Fruit fly (Drosophila melanogaster): ENCODE measurements around the gene pon.

pon gene

dm6 chrX:4679813-4680381 lies 43.8 kb downstream of the pon start:
- TF ChIP-seq CG14655 (GFP tag; optimal IDR thresholded peaks at IDR 0.05), result peak; percentile 59
- peak; percentile 55 for TF ChIP-seq CG8301 (tag; optimal IDR thresholded peaks at IDR 0.05)
- TF ChIP-seq EcR (GFP tag; optimal IDR thresholded peaks at IDR 0.05), result no peak
- TF ChIP-seq Ets98B (GFP tag; IDR thresholded peaks at IDR 0.05), result peak; percentile 36
- no peak for TF ChIP-seq CG12605 (GFP tag; IDR thresholded peaks at IDR 0.05)
- TF ChIP-seq CG4496 (GFP tag; IDR thresholded peaks at IDR 0.05), result peak; percentile 75
- TF ChIP-seq CG9948 (tag; optimal IDR thresholded peaks at IDR 0.05), result peak; percentile 45
- no peak for TF ChIP-seq CG10348 (GFP tag; IDR thresholded peaks at IDR 0.05)
- TF ChIP-seq CG15710 (tag; optimal IDR thresholded peaks at IDR 0.05), result peak; percentile 44
- peak; percentile 51 for TF ChIP-seq Pif1B (GFP tag; optimal IDR thresholded peaks at IDR 0.05)
- TF ChIP-seq D1 (tag; optimal IDR thresholded peaks at IDR 0.05), result no peak
- no peak for TF ChIP-seq CG13204 (GFP tag; optimal IDR thresholded peaks at IDR 0.05)
- TF ChIP-seq fd96Ca (GFP tag; IDR thresholded peaks at IDR 0.05), result no peak
- peak; percentile 60 for TF ChIP-seq CG8159 (tag; optimal IDR thresholded peaks at IDR 0.05)
- TF ChIP-seq Pif1A (GFP tag; optimal IDR thresholded peaks at IDR 0.05), result peak; percentile 64
- TF ChIP-seq CG32121 (GFP tag; IDR thresholded peaks at IDR 0.05), result peak; percentile 60
- TF ChIP-seq CG17806 (tag; optimal IDR thresholded peaks at IDR 0.05), result peak; percentile 56
- no peak for TF ChIP-seq gl (tag; optimal IDR thresholded peaks at IDR 0.05)
- no peak for TF ChIP-seq Snoo (tag; optimal IDR thresholded peaks at IDR 0.05)
- no peak for TF ChIP-seq rn (GFP tag; IDR thresholded peaks at IDR 0.05)
- TF ChIP-seq CG34367 (tag; optimal IDR thresholded peaks at IDR 0.05), result peak; percentile 51

dm6 chrX:4684444-4684924 lies 48.4 kb downstream of the pon start:
- peak; percentile 87 for TF ChIP-seq CG32121 (GFP tag; IDR thresholded peaks at IDR 0.05)
- TF ChIP-seq CG8159 (tag; optimal IDR thresholded peaks at IDR 0.05), result peak; percentile 69
- TF ChIP-seq CG10348 (GFP tag; IDR thresholded peaks at IDR 0.05), result no peak
- TF ChIP-seq EcR (GFP tag; optimal IDR thresholded peaks at IDR 0.05), result peak; percentile 54
- TF ChIP-seq Ets98B (GFP tag; IDR thresholded peaks at IDR 0.05), result peak; percentile 91
- TF ChIP-seq CG34367 (tag; optimal IDR thresholded peaks at IDR 0.05), result peak; percentile 34
- TF ChIP-seq rn (GFP tag; IDR thresholded peaks at IDR 0.05), result peak; percentile 62
- peak; percentile 63 for TF ChIP-seq CG15710 (tag; optimal IDR thresholded peaks at IDR 0.05)
- TF ChIP-seq Pif1B (GFP tag; optimal IDR thresholded peaks at IDR 0.05), result peak; percentile 33
- peak; percentile 81 for TF ChIP-seq Snoo (tag; optimal IDR thresholded peaks at IDR 0.05)
- peak; percentile 62 for TF ChIP-seq Pif1A (GFP tag; optimal IDR thresholded peaks at IDR 0.05)
- TF ChIP-seq D1 (tag; optimal IDR thresholded peaks at IDR 0.05), result no peak
- peak; percentile 36 for TF ChIP-seq gl (tag; optimal IDR thresholded peaks at IDR 0.05)
- peak; percentile 67 for TF ChIP-seq CG14655 (GFP tag; optimal IDR thresholded peaks at IDR 0.05)
- peak; percentile 24 for TF ChIP-seq CG9948 (tag; optimal IDR thresholded peaks at IDR 0.05)
- peak; percentile 94 for TF ChIP-seq fd96Ca (GFP tag; IDR thresholded peaks at IDR 0.05)
- peak; percentile 55 for TF ChIP-seq CG8301 (tag; optimal IDR thresholded peaks at IDR 0.05)
- peak; percentile 52 for TF ChIP-seq CG17806 (tag; optimal IDR thresholded peaks at IDR 0.05)
- peak; percentile 67; the same call in 1 of the 2 replicates for TF ChIP-seq CG12605 (GFP tag; IDR thresholded peaks at IDR 0.05)
- TF ChIP-seq CG4496 (GFP tag; IDR thresholded peaks at IDR 0.05), result peak; percentile 94
- TF ChIP-seq CG13204 (GFP tag; optimal IDR thresholded peaks at IDR 0.05), result no peak

- TF ChIP-seq CG34367 (tag; optimal IDR thresholded peaks at IDR 0.05), result peak; percentile 80
- peak; percentile 91 for TF ChIP-seq CG12605 (GFP tag; IDR thresholded peaks at IDR 0.05)
- TF ChIP-seq gl (tag; optimal IDR thresholded peaks at IDR 0.05), result peak; percentile 77
- TF ChIP-seq CG9948 (tag; optimal IDR thresholded peaks at IDR 0.05), result peak; percentile 64
- peak; percentile 70 for TF ChIP-seq rn (GFP tag; IDR thresholded peaks at IDR 0.05)
- TF ChIP-seq EcR (GFP tag; optimal IDR thresholded peaks at IDR 0.05), result no peak
- peak; percentile 81 for TF ChIP-seq Pif1B (GFP tag; optimal IDR thresholded peaks at IDR 0.05)
- peak; percentile 73 for TF ChIP-seq Pif1A (GFP tag; optimal IDR thresholded peaks at IDR 0.05)
- peak; percentile 91 for TF ChIP-seq CG4496 (GFP tag; IDR thresholded peaks at IDR 0.05)
- peak; percentile 69 for TF ChIP-seq Snoo (tag; optimal IDR thresholded peaks at IDR 0.05)
- TF ChIP-seq fd96Ca (GFP tag; IDR thresholded peaks at IDR 0.05), result peak; percentile 69; the same call in 2 of the 3 replicates
- peak; percentile 72 for TF ChIP-seq Ets98B (GFP tag; IDR thresholded peaks at IDR 0.05)
- peak; percentile 81 for TF ChIP-seq CG32121 (GFP tag; IDR thresholded peaks at IDR 0.05)
- no peak for TF ChIP-seq CG10348 (GFP tag; IDR thresholded peaks at IDR 0.05)
- TF ChIP-seq CG15710 (tag; optimal IDR thresholded peaks at IDR 0.05), result peak; percentile 70
- TF ChIP-seq CG14655 (GFP tag; optimal IDR thresholded peaks at IDR 0.05), result peak; percentile 88
- TF ChIP-seq CG8301 (tag; optimal IDR thresholded peaks at IDR 0.05), result peak; percentile 72
- no peak for TF ChIP-seq D1 (tag; optimal IDR thresholded peaks at IDR 0.05)
- peak; percentile 78 for TF ChIP-seq CG13204 (GFP tag; optimal IDR thresholded peaks at IDR 0.05)
- TF ChIP-seq CG17806 (tag; optimal IDR thresholded peaks at IDR 0.05), result peak; percentile 40
- TF ChIP-seq CG8159 (tag; optimal IDR thresholded peaks at IDR 0.05), result peak; percentile 60
Observed at dm6 chrX:4686150-4686549, 50.0 kb downstream of the pon start.

- TF ChIP-seq D1 (tag; optimal IDR thresholded peaks at IDR 0.05) (no peak), CG12605 (GFP tag; IDR thresholded peaks at IDR 0.05) (no peak), CG15710 (tag; optimal IDR thresholded peaks at IDR 0.05) (no peak), Ets98B (GFP tag; IDR thresholded peaks at IDR 0.05) (no peak), CG8159 (tag; optimal IDR thresholded peaks at IDR 0.05) (no peak), Pif1A (GFP tag; optimal IDR thresholded peaks at IDR 0.05) (no peak), CG17806 (tag; optimal IDR thresholded peaks at IDR 0.05) (no peak), CG14655 (GFP tag; optimal IDR thresholded peaks at IDR 0.05) (no peak), EcR (GFP tag; optimal IDR thresholded peaks at IDR 0.05) (no peak), CG34367 (tag; optimal IDR thresholded peaks at IDR 0.05) (no peak), CG13204 (GFP tag; optimal IDR thresholded peaks at IDR 0.05) (no peak), CG8301 (tag; optimal IDR thresholded peaks at IDR 0.05) (no peak), Snoo (tag; optimal IDR thresholded peaks at IDR 0.05) (no peak), CG9948 (tag; optimal IDR thresholded peaks at IDR 0.05) (no peak), rn (GFP tag; IDR thresholded peaks at IDR 0.05) (no peak), gl (tag; optimal IDR thresholded peaks at IDR 0.05) (no peak), Pif1B (GFP tag; optimal IDR thresholded peaks at IDR 0.05) (no peak), CG4496 (GFP tag; IDR thresholded peaks at IDR 0.05) (no peak), CG32121 (GFP tag; IDR thresholded peaks at IDR 0.05) (no peak), fd96Ca (GFP tag; IDR thresholded peaks at IDR 0.05) (no peak)
Observed at dm6 chrX:4686723-4687122, 50.6 kb downstream of the pon start, which contains the start of gene Pp2C1. Gene Pp2C1, minus strand, starts transcription at chrX:4686903.

All from whole organism, pupa.